Worm (Caenorhabditis elegans) whole organism, L1 larva: Measurements from ENCODE around the gene oac-12.

Experiments used
- aly-2 ChIP-seq: fragments of 150-350 bp; optimal IDR thresholded peaks from 2 replicates; lab custom pipeline; 2014; ENCODE audit warnings: missing biosample characterization, missing genetic modification characterization
- ceh-8 ChIP-seq: fragments of 200-800 bp; sonication (Bioruptor generic); optimal IDR thresholded peaks from 2 replicates; lab custom pipeline; 2018; ENCODE audit warnings: mild to moderate bottlenecking, missing genetic modification characterization, moderate library complexity, missing compliant biosample characterization
- ceh-82 ChIP-seq, 3 experiments: fragments of 150-350 bp in 1 of 3; sonication (generic microtip) in 2 of 3; optimal IDR thresholded peaks; 2 replicates each; lab custom pipeline; 2014 to 2017; ENCODE audit warnings: missing biosample characterization in 3 of 3, missing genetic modification characterization in 3 of 3
- nhr-11 ChIP-seq: fragments of 150-350 bp; optimal IDR thresholded peaks from 2 replicates; lab custom pipeline; 2014; ENCODE audit warnings: missing biosample characterization, missing genetic modification characterization
- nhr-237 ChIP-seq: fragments of 150-350 bp; optimal IDR thresholded peaks from 2 replicates; lab custom pipeline; 2014; ENCODE audit warnings: missing biosample characterization, missing genetic modification characterization
- zag-1 ChIP-seq: fragments of 150-350 bp; optimal IDR thresholded peaks from 2 replicates; lab custom pipeline; 2014; ENCODE audit warnings: missing biosample characterization, missing genetic modification characterization

DNA sequence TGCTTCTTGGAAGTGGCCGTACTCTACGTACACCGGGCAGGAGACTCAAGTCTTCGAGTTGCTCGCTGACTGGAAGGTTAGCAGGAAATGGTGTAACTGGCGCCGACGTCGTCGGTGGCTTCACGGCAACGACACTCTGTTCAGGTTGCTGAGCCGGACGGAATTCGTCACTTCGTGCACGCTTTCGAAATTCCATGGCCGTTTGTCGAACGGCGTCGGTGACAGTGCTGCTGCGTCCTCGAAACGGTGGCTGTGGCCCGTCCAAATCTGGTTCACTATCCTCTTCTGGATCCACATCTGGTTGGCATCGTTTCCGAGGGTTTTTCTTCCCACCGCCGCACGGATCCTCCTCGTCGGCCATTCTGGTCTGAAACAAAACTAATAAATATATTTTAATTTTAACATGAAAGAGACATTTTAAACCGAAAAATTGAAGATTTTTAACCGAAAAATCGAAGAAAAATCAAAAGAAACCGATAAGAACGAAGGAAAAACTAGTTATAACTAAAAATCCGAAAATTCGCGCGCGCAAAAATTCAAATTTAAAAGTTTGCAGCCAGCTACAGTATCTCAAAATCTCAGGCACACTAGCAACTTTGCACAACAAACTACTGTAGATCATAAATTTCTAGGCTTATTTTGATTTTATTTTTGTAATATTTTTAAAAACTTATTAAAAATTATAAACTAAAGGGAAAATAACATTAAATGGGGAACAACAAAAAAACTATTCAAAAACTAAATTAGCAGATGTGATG, 43.6 kb upstream of the oac-12 start, which contains the start of gene F32D1.7:
- no peak for TF ChIP-seq nhr-11 (tag; lab: Kevin White, UChicago)
- TF ChIP-seq nhr-237 (tag; lab: Kevin White, UChicago): no peak
- TF ChIP-seq ceh-8 (GFP tag; lab: Kevin White, UChicago): no peak
- TF ChIP-seq zag-1 (tag; lab: Kevin White, UChicago): no peak
- TF ChIP-seq ceh-82 (tag; optimal IDR thresholded peaks at IDR 0.05; lab: Kevin White, UChicago): no peak
- no peak for TF ChIP-seq aly-2 (tag; lab: Kevin White, UChicago)
